Worm (Caenorhabditis elegans): ENCODE results near the gene T13C5.7.

T13C5.7 gene

DNA sequence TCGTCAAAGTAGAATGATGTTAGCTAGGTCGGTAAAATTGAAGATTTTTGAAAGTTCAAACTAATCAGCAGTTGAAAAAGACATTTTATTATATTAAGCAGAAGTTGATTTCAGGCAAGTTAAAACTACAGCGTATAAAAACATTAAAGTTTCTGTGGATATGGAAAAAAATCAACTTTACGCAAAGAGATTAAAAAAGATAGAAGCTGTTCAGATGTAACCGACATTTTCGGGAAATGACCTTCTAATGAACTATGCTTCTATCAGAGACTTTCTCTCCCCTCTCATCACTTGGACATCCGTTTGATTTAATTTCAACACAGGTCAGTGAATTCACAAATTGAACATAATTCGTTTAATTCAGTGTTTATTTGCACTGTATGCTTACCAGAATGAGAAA, at the start of gene T13C5.7:
Gene T13C5.7, plus strand, starts transcription at position 301 of the 400 bp plus-strand sequence.
- TF ChIP-seq unc-62 (GFP tag; optimal IDR thresholded peaks at IDR 0.05), result no peak

ce11 chrX:6134423-6134822, 46.0 kb upstream of the T13C5.7 start:
- TF ChIP-seq unc-62 (GFP tag; optimal IDR thresholded peaks at IDR 0.05), result no peak

- no peak for TF ChIP-seq unc-62 (GFP tag; optimal IDR thresholded peaks at IDR 0.05)
Observed at ce11 chrX:6138243-6138642, 42.1 kb upstream of the T13C5.7 start, which contains the start of gene Y72A10A.1. TSS of gene Y72A10A.1 (minus strand) at chrX:6138343.

DNA sequence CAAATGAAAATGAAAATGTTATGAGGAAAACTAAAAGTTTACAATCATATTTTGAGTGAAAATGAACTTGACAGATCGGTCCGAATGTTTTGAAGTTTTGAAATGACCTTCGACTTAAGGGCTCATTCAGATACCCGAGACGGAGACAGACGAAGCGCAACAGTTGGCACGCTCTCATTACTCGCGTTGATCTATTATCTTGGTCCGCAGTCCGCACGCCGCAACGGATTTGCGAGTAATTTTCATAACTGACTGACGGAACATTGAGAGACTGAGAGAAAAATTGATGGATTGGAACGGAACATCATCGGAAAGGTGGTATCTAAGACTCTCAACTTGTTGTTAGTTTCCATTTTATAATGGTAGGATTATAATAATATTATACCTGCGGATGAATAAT, 34.5 kb upstream of the T13C5.7 start:
- TF ChIP-seq unc-62 (GFP tag; optimal IDR thresholded peaks at IDR 0.05), result no peak

ce11 chrX:6150449-6150848, 29.9 kb upstream of the T13C5.7 start, which contains the start of gene tag-275:
TSS of gene tag-275 (minus strand) at chrX:6150549.
- TF ChIP-seq unc-62 (GFP tag; optimal IDR thresholded peaks at IDR 0.05), result no peak

ce11 chrX:6150949-6151519, 29.4 kb upstream of the T13C5.7 start:
- no peak for TF ChIP-seq unc-62 (GFP tag; optimal IDR thresholded peaks at IDR 0.05)

DNA sequence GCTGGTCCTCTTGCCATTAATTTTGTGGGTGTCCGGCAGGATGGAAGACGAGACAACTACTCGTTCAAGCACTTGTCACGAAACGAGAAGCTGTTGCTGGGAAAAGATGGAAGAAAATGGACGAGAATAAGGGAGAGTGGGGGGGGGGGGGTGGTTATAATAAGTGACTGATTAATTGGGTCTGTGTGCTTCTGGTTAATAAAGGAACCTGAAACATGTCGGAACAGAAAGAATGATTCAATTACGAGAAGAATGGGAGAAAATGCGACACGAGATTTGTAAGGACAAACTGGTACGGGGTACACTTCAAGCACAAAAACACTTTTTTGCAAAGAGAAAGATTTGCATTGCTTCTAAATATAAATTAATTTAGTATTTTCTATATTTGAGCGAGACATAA, 25.0 kb upstream of the T13C5.7 start:
- TF ChIP-seq unc-62 (GFP tag; optimal IDR thresholded peaks at IDR 0.05), result no peak

- no peak for TF ChIP-seq unc-62 (GFP tag; optimal IDR thresholded peaks at IDR 0.05)
Observed at ce11 chrX:6157411-6157916, 22.9 kb upstream of the T13C5.7 start.

DNA sequence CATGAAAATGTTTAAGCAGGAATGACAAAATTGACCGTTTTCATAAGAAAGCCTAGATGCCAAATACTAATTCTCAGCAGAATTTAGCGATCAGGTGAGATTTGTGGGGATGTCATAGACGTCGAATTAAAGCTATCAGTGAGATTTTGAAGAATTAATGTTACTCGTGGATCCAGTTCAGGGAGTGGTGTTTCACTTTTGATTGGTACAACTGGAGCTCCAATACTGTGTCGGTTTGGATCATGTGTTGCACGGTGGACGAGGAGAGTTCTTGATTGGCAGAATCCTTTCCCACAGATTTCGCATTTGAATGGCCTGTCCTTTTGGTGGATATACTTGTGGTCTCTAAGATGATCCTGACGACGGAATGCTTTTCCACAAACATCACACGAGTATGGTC, 20.8 kb upstream of the T13C5.7 start:
- no peak for TF ChIP-seq unc-62 (GFP tag; optimal IDR thresholded peaks at IDR 0.05)

- TF ChIP-seq unc-62 (GFP tag; optimal IDR thresholded peaks at IDR 0.05), result no peak
Observed at ce11 chrX:6160427-6160826, 20.0 kb upstream of the T13C5.7 start, which contains the start of gene odd-2. TSS of gene odd-2 (minus strand) at chrX:6160527.

DNA sequence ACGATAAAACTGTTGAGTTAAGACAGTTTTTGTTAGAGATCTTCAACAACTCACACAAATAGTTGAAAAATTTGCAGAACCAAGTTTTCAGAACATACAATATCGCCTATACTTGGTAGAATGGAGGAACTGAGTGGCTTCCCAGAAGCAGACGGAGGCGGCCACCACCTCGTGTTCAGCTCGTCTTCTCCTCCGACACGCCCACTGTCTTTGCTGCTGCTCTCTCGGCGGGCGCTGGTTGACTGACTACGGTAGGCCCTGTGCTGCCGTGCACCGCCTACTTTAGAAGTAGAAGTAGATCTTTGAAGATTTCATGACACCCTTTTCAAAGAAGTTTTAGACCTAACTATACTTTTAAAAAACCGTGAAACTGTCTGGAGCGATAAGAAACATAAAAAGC, 18.4 kb upstream of the T13C5.7 start:
- no peak for TF ChIP-seq unc-62 (GFP tag; optimal IDR thresholded peaks at IDR 0.05)

- no peak for TF ChIP-seq unc-62 (GFP tag; optimal IDR thresholded peaks at IDR 0.05)
Observed at ce11 chrX:6167376-6167775, 13.0 kb upstream of the T13C5.7 start.

- TF ChIP-seq unc-62 (GFP tag; optimal IDR thresholded peaks at IDR 0.05), result no peak
Observed at ce11 chrX:6169252-6169651, 11.1 kb upstream of the T13C5.7 start, which contains the start of gene T25B2.2. TSS of gene T25B2.2 (plus strand) at chrX:6169643.

ce11 chrX:6173656-6174055, 6.7 kb upstream of the T13C5.7 start, which contains the start of gene T25B2.1:
TSS of gene T25B2.1 (plus strand) at chrX:6173956.
- TF ChIP-seq unc-62 (GFP tag; optimal IDR thresholded peaks at IDR 0.05), result no peak

DNA sequence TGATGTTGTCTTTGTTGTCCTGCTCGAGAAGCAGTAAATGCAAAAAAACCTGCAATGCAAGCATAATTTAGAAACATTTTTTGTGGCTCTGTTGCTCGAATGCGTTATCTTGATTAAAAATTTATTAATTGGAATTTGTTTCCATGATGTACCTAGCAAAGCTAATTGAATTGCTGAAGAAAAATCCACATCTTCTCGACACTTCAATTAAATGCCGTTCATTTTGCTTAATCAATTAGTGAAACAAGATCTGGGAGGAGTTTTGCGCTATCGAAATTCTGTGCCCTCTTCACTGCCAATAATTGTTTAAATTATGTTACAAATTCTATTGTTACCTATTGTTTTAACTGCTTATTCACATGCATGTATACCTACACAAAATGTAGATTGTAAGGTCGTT, 4.6 kb upstream of the T13C5.7 start, which contains the start of gene T25B2.3:
Gene T25B2.3, plus strand, starts transcription at position 301 of the 400 bp plus-strand sequence.
- no peak for TF ChIP-seq unc-62 (GFP tag; optimal IDR thresholded peaks at IDR 0.05)

- TF ChIP-seq unc-62 (GFP tag; optimal IDR thresholded peaks at IDR 0.05), result no peak
Observed at ce11 chrX:6177944-6178566, 2.3 kb upstream of the T13C5.7 start, which contains the start of the genes T25B2.4 and T13C5.3. TSS of gene T25B2.4 (plus strand) at chrX:6178244. TSS of gene T13C5.3 (plus strand) at chrX:6178516.

- TF ChIP-seq unc-62 (GFP tag; optimal IDR thresholded peaks at IDR 0.05), result no peak
Observed at ce11 chrX:6178989-6179388, 1.4 kb upstream of the T13C5.7 start.
